Fruit fly (Drosophila melanogaster): ENCODE data around the gene CG31933.
A peak's percentile ranks its signal among the peaks of the same experiment; 100 is the strongest.

CG31933 gene

DNA sequence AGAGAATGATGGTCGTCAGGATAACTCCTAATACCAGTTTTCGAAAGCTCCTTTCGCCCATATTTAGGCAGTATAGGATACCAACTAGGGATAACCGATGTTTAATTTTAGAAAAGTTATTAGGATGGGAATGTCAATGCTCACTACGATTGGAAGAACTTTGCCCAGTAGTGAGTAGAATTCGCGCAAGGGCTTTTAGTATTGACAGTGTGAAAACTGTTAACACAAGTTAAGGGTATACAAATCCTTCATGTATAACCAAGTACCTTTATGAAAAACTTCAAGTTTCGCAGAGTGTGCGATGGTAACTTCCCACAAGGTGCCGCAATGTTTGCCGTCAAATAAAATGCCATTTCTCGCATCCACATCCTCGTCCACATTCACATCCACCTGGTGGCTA lies at the start of gene CG31933:
Gene CG31933 (minus strand): TSS at position 101 of the 400 bp plus-strand sequence.
- TF ChIP-seq repo (GFP tag; optimal IDR thresholded peaks at IDR 0.05) (no peak), kah (GFP tag; optimal IDR thresholded peaks at IDR 0.05) (no peak), usp (GFP tag; optimal IDR thresholded peaks at IDR 0.05) (no peak), CG3281 (GFP tag; optimal IDR thresholded peaks at IDR 0.05) (no peak), CG12391 (tag; optimal IDR thresholded peaks at IDR 0.05) (no peak), CG4360 (GFP tag; IDR thresholded peaks at IDR 0.05) (no peak), CG6175 (GFP tag; IDR thresholded peaks at IDR 0.05) (no peak), CG13287 (GFP tag; IDR thresholded peaks at IDR 0.05; ENCODE audit: partially characterized antibody) (no peak), NFAT (GFP tag; IDR thresholded peaks at IDR 0.05) (no peak), Abd-B (GFP tag; optimal IDR thresholded peaks at IDR 0.05) (no peak), Jarid2 (GFP tag; optimal IDR thresholded peaks at IDR 0.05) (no peak), CG14710 (tag; optimal IDR thresholded peaks at IDR 0.05) (no peak)

DNA sequence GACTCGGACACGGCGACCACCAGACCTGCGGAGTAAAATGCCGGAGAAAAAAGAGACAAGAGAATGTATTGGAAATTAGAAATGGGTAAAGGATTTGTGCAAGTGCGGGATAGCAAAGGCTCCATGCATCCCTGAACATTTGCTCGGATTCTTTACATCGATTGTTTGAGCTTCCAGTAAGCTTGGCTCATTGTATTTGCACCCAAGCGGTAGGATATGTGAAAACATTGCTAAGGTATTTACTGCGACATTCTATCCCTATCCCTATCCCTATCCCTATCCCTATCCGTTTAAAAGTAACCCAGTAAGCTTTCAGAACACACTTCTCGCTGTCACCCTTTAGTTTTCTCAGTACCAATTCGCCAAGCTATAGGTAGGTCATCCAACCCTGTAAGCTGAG lies 46.4 kb upstream of the CG31933 start, which contains the start of gene CG7295:
Gene CG7295 (plus strand): TSS at position 301 of the 400 bp plus-strand sequence.
- TF ChIP-seq hbn (GFP tag; IDR thresholded peaks at IDR 0.05; ENCODE audit: partially characterized antibody) (no peak), CG13775 (GFP tag; optimal IDR thresholded peaks at IDR 0.05) (no peak), Dad (GFP tag; optimal IDR thresholded peaks at IDR 0.05) (no peak), CG13296 (GFP tag; optimal IDR thresholded peaks at IDR 0.05) (no peak), zf30C (GFP tag; optimal IDR thresholded peaks at IDR 0.05) (no peak), Chrac-16 (GFP tag; optimal IDR thresholded peaks at IDR 0.05) (no peak), Sry-β (GFP tag; optimal IDR thresholded peaks at IDR 0.05) (no peak), fd102C (GFP tag; optimal IDR thresholded peaks at IDR 0.05) (no peak), D19B (GFP tag; optimal IDR thresholded peaks at IDR 0.05) (no peak), Oaz (GFP tag; IDR thresholded peaks at IDR 0.05) (no peak), pfk (GFP tag; optimal IDR thresholded peaks at IDR 0.05) (no peak)

DNA sequence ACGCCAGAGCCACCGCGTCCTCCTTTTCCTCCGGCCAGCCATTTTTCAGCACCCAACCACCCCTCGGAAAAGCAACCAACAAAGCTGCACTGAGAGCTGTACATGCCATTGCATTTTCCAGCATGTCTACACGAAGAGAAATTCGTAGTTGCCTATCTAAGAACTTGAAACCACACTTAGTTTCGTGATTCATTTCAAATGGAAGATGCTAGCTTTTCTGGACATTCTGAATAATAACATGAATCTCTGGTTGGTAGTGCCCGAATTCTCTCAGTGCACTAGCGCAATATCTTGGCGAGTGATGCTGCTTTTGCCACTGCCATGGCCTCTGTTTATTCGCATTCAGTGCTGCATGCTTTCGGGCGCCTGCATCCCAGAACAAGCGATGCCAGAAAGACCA lies 38.9 kb upstream of the CG31933 start:
- no peak for TF ChIP-seq CG4854 (GFP tag; optimal IDR thresholded peaks at IDR 0.05)
- TF ChIP-seq odd (GFP tag; optimal IDR thresholded peaks at IDR 0.05): no peak
- TF ChIP-seq CG14965 (GFP tag; optimal IDR thresholded peaks at IDR 0.05; ENCODE audit: borderline replicate concordance): no peak
- no peak for TF ChIP-seq ind (GFP tag; optimal IDR thresholded peaks at IDR 0.05)
- no peak for TF ChIP-seq CG7963 (GFP tag; IDR thresholded peaks at IDR 0.05; ENCODE audit: partially characterized antibody)
- TF ChIP-seq mirr (GFP tag; optimal IDR thresholded peaks at IDR 0.05): no peak
- TF ChIP-seq Ets65A (GFP tag): peak; percentile 92
- TF ChIP-seq luna (GFP tag; optimal IDR thresholded peaks at IDR 0.05): no peak
- TF ChIP-seq CG9727 (GFP tag; optimal IDR thresholded peaks at IDR 0.05): no peak
- TF ChIP-seq CG18011 (GFP tag; optimal IDR thresholded peaks at IDR 0.05): no peak
- TF ChIP-seq NC2α (GFP tag; optimal IDR thresholded peaks at IDR 0.05): no peak
- no peak for TF ChIP-seq az2 (GFP tag; optimal IDR thresholded peaks at IDR 0.05)
- TF ChIP-seq Drgx (GFP tag; IDR thresholded peaks at IDR 0.05): 0 out of 2 replicates have a peak, but pooled peaks have one; percentile 18
- no peak for TF ChIP-seq Abd-B (GFP tag; optimal IDR thresholded peaks at IDR 0.05)
- no peak for TF ChIP-seq gce (GFP tag; IDR thresholded peaks at IDR 0.05)
- no peak for TF ChIP-seq Sox102F (GFP tag; optimal IDR thresholded peaks at IDR 0.05)
- no peak for TF ChIP-seq Fer3 (tag; optimal IDR thresholded peaks at IDR 0.05)
- no peak for TF ChIP-seq CG7987 (GFP tag; optimal IDR thresholded peaks at IDR 0.05)
- TF ChIP-seq CG12744 (GFP tag; optimal IDR thresholded peaks at IDR 0.05): no peak
- no peak for TF ChIP-seq dmrt99B (tag; optimal IDR thresholded peaks at IDR 0.05)
- TF ChIP-seq klu (GFP tag; IDR thresholded peaks at IDR 0.05): no peak
- TF ChIP-seq sisA (GFP tag; IDR thresholded peaks at IDR 0.05): no peak
- no peak for TF ChIP-seq CG2889 (GFP tag; IDR thresholded peaks at IDR 0.05)
- no peak for TF ChIP-seq ci (GFP tag; IDR thresholded peaks at IDR 0.05)
- no peak for TF ChIP-seq CG15269 (tag; optimal IDR thresholded peaks at IDR 0.05)
- TF ChIP-seq otp (GFP tag; IDR thresholded peaks at IDR 0.05): peak; percentile 52; the same call in 2 of the 3 replicates
- TF ChIP-seq CG14441 (GFP tag; IDR thresholded peaks at IDR 0.05): no peak
